Worm (Caenorhabditis elegans): ENCODE data around the gene B0410.3.

- TF ChIP-seq tbx-2 (tag; optimal IDR thresholded peaks at IDR 0.05) (peak; percentile 33), zag-1 (tag; optimal IDR thresholded peaks at IDR 0.05) (no peak), fos-1 (tag; optimal IDR thresholded peaks at IDR 0.05) (no peak), ama-1 (optimal IDR thresholded peaks at IDR 0.05) (no peak), nhr-77 (tag; optimal IDR thresholded peaks at IDR 0.05) (no peak), nhr-237 (tag; optimal IDR thresholded peaks at IDR 0.05) (no peak), grh-1 (GFP tag; IDR thresholded peaks at IDR 0.05) (no peak), pax-3 (tag; optimal IDR thresholded peaks at IDR 0.05) (no peak), nhr-11 (tag; optimal IDR thresholded peaks at IDR 0.05) (no peak), skn-1 (tag; optimal IDR thresholded peaks at IDR 0.05) (no peak), nhr-47 (tag; optimal IDR thresholded peaks at IDR 0.05) (peak; percentile 43), unc-62 (GFP tag; optimal IDR thresholded peaks at IDR 0.05) (no peak), nhr-12 (tag; optimal IDR thresholded peaks at IDR 0.05) (no peak)
Measured at ce11 chrX:2857070-2857825, 34.0 kb downstream of the B0410.3 start, which contains the start of gene tra-4.

All from whole organism, L1 larva.